Worm (Caenorhabditis elegans): ENCODE measurements around the gene gly-8.
A peak's percentile ranks its signal among the peaks of the same experiment; 100 is the strongest.

The gly-8 gene

DNA sequence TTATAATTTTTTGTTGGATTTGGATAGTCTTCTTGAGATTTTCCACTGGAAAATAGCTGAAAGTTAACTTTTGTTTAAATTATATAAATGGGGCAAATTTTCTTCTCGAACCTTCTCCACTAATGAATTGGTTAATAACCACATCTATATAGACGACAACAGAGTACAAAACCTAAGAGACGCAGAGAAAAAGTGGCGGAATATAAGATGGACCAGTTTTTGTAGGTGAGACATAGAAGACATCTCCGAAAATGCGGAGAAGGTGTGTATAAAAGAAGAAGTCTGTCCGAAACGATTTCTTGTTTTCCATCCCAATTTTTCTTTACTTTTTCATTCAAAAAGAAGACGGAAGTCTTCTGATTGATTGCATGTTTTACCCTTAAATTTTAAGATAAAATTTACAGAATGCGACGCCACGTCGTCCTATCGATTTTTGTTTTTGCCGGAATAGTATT is at the start of gene gly-8:
gly-8 (plus strand) TSS at position 405 of the 455 bp plus-strand sequence.
- TF ChIP-seq ztf-22 (GFP tag; optimal IDR thresholded peaks at IDR 0.05) = no peak
- TF ChIP-seq gei-17 (GFP tag; optimal IDR thresholded peaks at IDR 0.05) = no peak
- no peak for TF ChIP-seq bed-1 (GFP tag; IDR thresholded peaks at IDR 0.05)
- TF ChIP-seq hmg-20 (GFP tag; IDR thresholded peaks at IDR 0.05) = no peak
- no peak for TF ChIP-seq K11D2.4 (GFP tag; IDR thresholded peaks at IDR 0.05)
- no peak for TF ChIP-seq snpc-4 (GFP tag; optimal IDR thresholded peaks at IDR 0.05)
- no peak for TF ChIP-seq snpc-4 (tag; optimal IDR thresholded peaks at IDR 0.05)
- TF ChIP-seq ztf-26 (tag; optimal IDR thresholded peaks at IDR 0.05) = no peak

DNA sequence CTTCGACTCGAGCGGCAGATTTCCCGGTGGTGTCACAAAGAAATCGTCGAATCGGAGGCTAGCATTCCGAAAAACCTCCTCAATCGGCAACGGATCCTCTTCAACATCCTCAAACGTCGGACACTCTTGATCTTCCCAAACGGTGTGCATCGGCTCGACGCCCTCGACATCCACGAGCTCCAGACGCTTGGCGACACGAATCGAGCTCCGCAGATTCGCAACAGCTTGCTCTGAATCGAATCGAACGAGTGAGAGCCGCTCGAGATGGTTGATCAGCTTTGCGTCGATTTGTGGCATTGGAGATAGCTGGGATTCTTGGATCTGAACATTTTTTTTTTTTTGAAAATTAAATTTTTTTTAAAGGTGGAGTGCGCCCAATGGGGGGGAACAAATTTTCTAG is 45.7 kb upstream of the gly-8 start:
- peak; percentile 80 for TF ChIP-seq zfh-2 (GFP tag; conservative IDR thresholded peaks at IDR 0.05)
- no peak for TF ChIP-seq egl-44 (GFP tag; IDR thresholded peaks at IDR 0.05)
- no peak for TF ChIP-seq aptf-3 (GFP tag; IDR thresholded peaks at IDR 0.05)
- TF ChIP-seq hsf-1 (GFP tag; IDR thresholded peaks at IDR 0.05) = peak; percentile 45; the same call in 1 of the 2 replicates
- TF ChIP-seq nfyb-1 (GFP tag; IDR thresholded peaks at IDR 0.05) = 0 out of 2 replicates have a peak, but pooled peaks have one; percentile 18
- peak; percentile 22; the same call in 1 of the 2 replicates for TF ChIP-seq B0336.3 (GFP tag; IDR thresholded peaks at IDR 0.05)

DNA sequence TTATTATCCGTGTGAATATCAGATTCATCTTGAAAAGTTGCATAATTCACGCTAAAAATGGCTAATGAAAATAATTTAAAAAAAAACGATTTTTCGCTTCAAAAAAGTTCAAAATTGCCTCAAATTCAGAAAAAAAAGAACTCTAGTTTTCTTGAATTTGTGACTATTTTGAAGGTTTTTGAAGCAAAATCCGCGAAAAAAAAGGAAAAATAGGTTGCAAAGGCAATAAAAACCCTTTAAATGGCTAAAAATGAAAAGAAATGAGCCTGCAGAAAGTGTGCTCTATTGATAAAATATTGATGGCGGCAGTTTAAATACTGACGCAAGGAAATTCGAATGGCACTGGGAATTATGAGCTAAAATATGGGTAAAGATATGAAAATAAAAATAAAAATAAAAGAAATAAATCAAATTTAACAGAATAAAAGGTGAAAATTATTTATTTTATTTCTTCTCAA is 44.6 kb upstream of the gly-8 start, which contains the start of gene Y66D12A.7:
Y66D12A.7 (minus strand) TSS at position 51 of the 458 bp plus-strand sequence.
- TF ChIP-seq F37B4.10 (GFP tag; IDR thresholded peaks at IDR 0.05) = no peak
- TF ChIP-seq nhr-179 (tag; optimal IDR thresholded peaks at IDR 0.05) = no peak
- TF ChIP-seq hlh-12 (tag; optimal IDR thresholded peaks at IDR 0.05) = no peak
- no peak for TF ChIP-seq ceh-79 (tag; optimal IDR thresholded peaks at IDR 0.05)
- no peak for TF ChIP-seq F23B12.7 (tag; optimal IDR thresholded peaks at IDR 0.05; ENCODE audit: insufficient read depth)
- TF ChIP-seq mcd-1 (GFP tag; IDR thresholded peaks at IDR 0.05) = peak; percentile 73
- TF ChIP-seq fkh-3 (tag; optimal IDR thresholded peaks at IDR 0.05) = no peak
- TF ChIP-seq K12H6.12 (tag; optimal IDR thresholded peaks at IDR 0.05) = no peak
- no peak for TF ChIP-seq ztf-26 (tag; optimal IDR thresholded peaks at IDR 0.05)
- 0 out of 2 replicates have a peak, but pooled peaks have one; percentile 17 for TF ChIP-seq D2030.7 (GFP tag; IDR thresholded peaks at IDR 0.05)
- no peak for TF ChIP-seq lsy-27 (tag; optimal IDR thresholded peaks at IDR 0.05; ENCODE audit: borderline replicate concordance, insufficient read depth)
- TF ChIP-seq dox-1 (GFP tag; IDR thresholded peaks at IDR 0.05) = no peak
- no peak for TF ChIP-seq hmg-1.2 (GFP tag; IDR thresholded peaks at IDR 0.05)
- TF ChIP-seq F57C9.4 (tag; optimal IDR thresholded peaks at IDR 0.05) = no peak
- TF ChIP-seq ztf-22 (GFP tag; optimal IDR thresholded peaks at IDR 0.05) = no peak
- TF ChIP-seq let-526 (GFP tag; IDR thresholded peaks at IDR 0.05) = no peak
- TF ChIP-seq attf-5 (GFP tag; optimal IDR thresholded peaks at IDR 0.05) = no peak
- TF ChIP-seq nhr-27 (tag; optimal IDR thresholded peaks at IDR 0.05) = no peak
- no peak for TF ChIP-seq lsl-1 (GFP tag; optimal IDR thresholded peaks at IDR 0.05)
- TF ChIP-seq dpff-1 (tag; optimal IDR thresholded peaks at IDR 0.05) = no peak
- no peak for TF ChIP-seq nhr-90 (tag; optimal IDR thresholded peaks at IDR 0.05)
- TF ChIP-seq F52B5.7 (tag; optimal IDR thresholded peaks at IDR 0.05) = no peak
- TF ChIP-seq bed-1 (GFP tag; IDR thresholded peaks at IDR 0.05) = no peak
- TF ChIP-seq snpc-1.3 (tag; optimal IDR thresholded peaks at IDR 0.05; ENCODE audit: insufficient read depth) = no peak
- no peak for TF ChIP-seq ceh-58 (GFP tag; IDR thresholded peaks at IDR 0.05)
- TF ChIP-seq T26A5.8 (tag; optimal IDR thresholded peaks at IDR 0.05) = no peak
- TF ChIP-seq F22D6.2 (tag; optimal IDR thresholded peaks at IDR 0.05) = no peak
- TF ChIP-seq dpl-1 (GFP tag; optimal IDR thresholded peaks at IDR 0.05) = peak; percentile 5
- TF ChIP-seq nhr-120 (GFP tag; IDR thresholded peaks at IDR 0.05) = no peak
- no peak for TF ChIP-seq lin-40 (tag; optimal IDR thresholded peaks at IDR 0.05)
- no peak for TF ChIP-seq ztf-18 (tag; optimal IDR thresholded peaks at IDR 0.05)
- TF ChIP-seq B0336.3 (GFP tag; IDR thresholded peaks at IDR 0.05) = 0 out of 2 replicates have a peak, but pooled peaks have one; percentile 13
- TF ChIP-seq zfh-2 (GFP tag; conservative IDR thresholded peaks at IDR 0.05) = no peak
- peak in 1 of 3 experiments; percentile 17 for TF ChIP-seq lin-35 (GFP tag; optimal IDR thresholded peaks at IDR 0.05)
- no peak for TF ChIP-seq ZK185.1 (tag; optimal IDR thresholded peaks at IDR 0.05; ENCODE audit: poor library complexity, severe bottlenecking)
- TF ChIP-seq ceh-91 (GFP tag; IDR thresholded peaks at IDR 0.05) = no peak

All from whole organism, young adult.